3 fruit fly cellular contexts compared by ENCODE assay signal in genomic region chr3L:13259617-13260016, dm6.
A peak's percentile ranks its signal among the peaks of the same experiment; 100 is the strongest.
TF ChIP-seq lines count a peak whose summit lies in the region.

No protein-coding gene starts in this region.

- TF ChIP-seq CTCF in whole organism, embryonic (GFP tag; optimal IDR thresholded peaks at IDR 0.05; lab: Kevin White, UChicago): no peak

TF ChIP-seq in whole organism, embryonic, 481 proteins besides CTCF, POLR2A, EP300 and RAD21 (continues in another document):
- TF ChIP-seq fd102C (GFP tag; optimal IDR thresholded peaks at IDR 0.05; lab: Kevin White, UChicago): peak; percentile 43
- no peak for TF ChIP-seq pfk (GFP tag; optimal IDR thresholded peaks at IDR 0.05; lab: Kevin White, UChicago)
- no peak for TF ChIP-seq sr (GFP tag; IDR thresholded peaks at IDR 0.05; lab: Robert Waterston, UW)
- no peak for TF ChIP-seq CG10462 (GFP tag; optimal IDR thresholded peaks at IDR 0.05; lab: Kevin White, UChicago)
- TF ChIP-seq sug (tag; optimal IDR thresholded peaks at IDR 0.05; lab: Kevin White, UChicago): no peak
- no peak for TF ChIP-seq CG6683 (GFP tag; optimal IDR thresholded peaks at IDR 0.05; lab: Kevin White, UChicago)
- TF ChIP-seq Vsx1 (GFP tag; optimal IDR thresholded peaks at IDR 0.05; lab: Kevin White, UChicago): no peak
- TF ChIP-seq CG11560 (tag; IDR thresholded peaks at IDR 0.05; lab: Robert Waterston, UW): no peak
- no peak for TF ChIP-seq CG2875 (GFP tag; optimal IDR thresholded peaks at IDR 0.05; lab: Kevin White, UChicago)
- TF ChIP-seq amos (GFP tag; IDR thresholded peaks at IDR 0.05; lab: Robert Waterston, UW; ENCODE audit: partially characterized antibody): no peak
- no peak for TF ChIP-seq jing (GFP tag; optimal IDR thresholded peaks at IDR 0.05; lab: Kevin White, UChicago)
- no peak for TF ChIP-seq Opbp (GFP tag; IDR thresholded peaks at IDR 0.05; lab: Robert Waterston, UW; ENCODE audit: partially characterized antibody)
- no peak for TF ChIP-seq CG4730 (GFP tag; IDR thresholded peaks at IDR 0.05; lab: Robert Waterston, UW)
- TF ChIP-seq Dip3 (GFP tag; optimal IDR thresholded peaks at IDR 0.05; lab: Kevin White, UChicago): no peak
- peak; percentile 22 for TF ChIP-seq CG6813 (GFP tag; optimal IDR thresholded peaks at IDR 0.05; lab: Kevin White, UChicago)
- no peak for TF ChIP-seq Dref (GFP tag; IDR thresholded peaks at IDR 0.05; lab: Robert Waterston, UW)
- no peak for TF ChIP-seq kni (GFP tag; optimal IDR thresholded peaks at IDR 0.05; lab: Kevin White, UChicago)
- TF ChIP-seq pan (optimal IDR thresholded peaks at IDR 0.05; lab: Kevin White, UChicago): no peak
- TF ChIP-seq pan (GFP tag; optimal IDR thresholded peaks at IDR 0.05 in 1 of 2, IDR thresholded peaks at IDR 0.05 in 1 of 2): no peak
- TF ChIP-seq tll (GFP tag; optimal IDR thresholded peaks at IDR 0.05; lab: Kevin White, UChicago): peak in 1 of 2 experiments; percentile 68
- no peak for TF ChIP-seq NFAT (GFP tag; IDR thresholded peaks at IDR 0.05; lab: Robert Waterston, UW)
- TF ChIP-seq sens (GFP tag; lab: Kevin White, UChicago): peak; percentile 66
- no peak for TF ChIP-seq pita (GFP tag; optimal IDR thresholded peaks at IDR 0.05; lab: Kevin White, UChicago)
- no peak for TF ChIP-seq dati (GFP tag; IDR thresholded peaks at IDR 0.05; lab: Robert Waterston, UW)
- TF ChIP-seq CG2678 (tag; optimal IDR thresholded peaks at IDR 0.05; lab: Kevin White, UChicago): peak; percentile 18
- TF ChIP-seq Xbp1 (GFP tag; optimal IDR thresholded peaks at IDR 0.05; lab: Kevin White, UChicago): no peak
- TF ChIP-seq pho (GFP tag; optimal IDR thresholded peaks at IDR 0.05; lab: Kevin White, UChicago): no peak
- no peak for TF ChIP-seq CG7987 (GFP tag; optimal IDR thresholded peaks at IDR 0.05; lab: Kevin White, UChicago)
- TF ChIP-seq HmgZ (tag; optimal IDR thresholded peaks at IDR 0.05; lab: Kevin White, UChicago): no peak
- no peak for TF ChIP-seq CG7271 (tag; optimal IDR thresholded peaks at IDR 0.05; lab: Kevin White, UChicago)
- no peak for TF ChIP-seq Ada2b (GFP tag; IDR thresholded peaks at IDR 0.05; lab: Robert Waterston, UW)
- TF ChIP-seq CG2129 (GFP tag; IDR thresholded peaks at IDR 0.05; lab: Robert Waterston, UW; ENCODE audit: partially characterized antibody): no peak

TF ChIP-seq in whole organism, prepupa, 60 proteins besides CTCF, POLR2A, EP300 and RAD21:
- TF ChIP-seq CG15336 (GFP tag; IDR thresholded peaks at IDR 0.05; lab: Robert Waterston, UW) (no peak), net (GFP tag; optimal IDR thresholded peaks at IDR 0.05; lab: Kevin White, UChicago) (no peak), Eip78C (GFP tag; lab: Kevin White, UChicago) (peak; percentile 44), lz (GFP tag; optimal IDR thresholded peaks at IDR 0.05; lab: Kevin White, UChicago) (no peak), Sox15 (GFP tag; optimal IDR thresholded peaks at IDR 0.05; lab: Kevin White, UChicago) (no peak), esn (GFP tag; optimal IDR thresholded peaks at IDR 0.05; lab: Kevin White, UChicago) (no peak), CG34406 (GFP tag; optimal IDR thresholded peaks at IDR 0.05; lab: Kevin White, UChicago) (no peak), fkh (GFP tag; optimal IDR thresholded peaks at IDR 0.05; lab: Kevin White, UChicago) (peak; percentile 63)

TF ChIP-seq in whole organism, wandering third instar larva, 38 proteins besides CTCF, POLR2A, EP300 and RAD21:
- TF ChIP-seq h (GFP tag; optimal IDR thresholded peaks at IDR 0.05; lab: Kevin White, UChicago) (peak; percentile 0), sv (GFP tag; optimal IDR thresholded peaks at IDR 0.05; lab: Kevin White, UChicago) (no peak), rgr (GFP tag; optimal IDR thresholded peaks at IDR 0.05; lab: Kevin White, UChicago) (peak; percentile 12)
